Worm (Caenorhabditis elegans) whole organism, L1 larva: Measurements from ENCODE around the gene syf-3.
A peak's percentile ranks its signal among the peaks of the same experiment; 100 is the strongest.

Experiments
- F16B12.6 ChIP-seq: fragments of 150-350 bp; optimal IDR thresholded peaks from 2 replicates; lab custom pipeline; 2014; ENCODE audit warnings: missing biosample characterization, missing genetic modification characterization
- blmp-1 ChIP-seq: fragments of 150-350 bp; optimal IDR thresholded peaks from 2 replicates; lab custom pipeline; 2014; ENCODE audit warnings: missing biosample characterization, missing genetic modification characterization
- ceh-8 ChIP-seq: fragments of 200-800 bp; sonication (Bioruptor generic); optimal IDR thresholded peaks from 2 replicates; lab custom pipeline; 2018; ENCODE audit warnings: mild to moderate bottlenecking, missing genetic modification characterization, moderate library complexity, missing compliant biosample characterization
- ceh-88 ChIP-seq: fragments of 200-800 bp; sonication (Bioruptor generic); IDR thresholded peaks from 2 replicates; pipeline ENCODE4 v1.3.6; 2022; ENCODE audit warnings: missing genetic modification characterization, missing compliant biosample characterization
- ceh-90 ChIP-seq: sonication (generic microtip); optimal IDR thresholded peaks from 2 replicates; lab custom pipeline; 2016; ENCODE audit warnings: missing genetic modification characterization, missing compliant biosample characterization
- ces-1 ChIP-seq: fragments of 150-350 bp; optimal IDR thresholded peaks from 2 replicates; lab custom pipeline; 2014; ENCODE audit warnings: missing biosample characterization, missing genetic modification reagents, missing genetic modification characterization
- efl-3 ChIP-seq: fragments of 200-800 bp; sonication (Bioruptor generic); optimal IDR thresholded peaks from 2 replicates; lab custom pipeline; 2018; ENCODE audit warnings: mild to moderate bottlenecking, missing genetic modification characterization, missing compliant biosample characterization
- egl-27 ChIP-seq, 2 experiments: fragments of 150-350 bp in 1 of 2; sonication (generic microtip); optimal IDR thresholded peaks; 3 replicates each; lab custom pipeline; 2017 to 2018; ENCODE audit warnings: missing biosample characterization in 2 of 2, missing genetic modification characterization in 2 of 2, missing genetic modification reagents in 2 of 2
- elt-2 ChIP-seq: sonication (generic microtip); optimal IDR thresholded peaks from 2 replicates; lab custom pipeline; 2016; ENCODE audit warnings: missing genetic modification characterization, mild to moderate bottlenecking, inconsistent platforms, missing compliant biosample characterization, missing genetic modification reagents
- elt-3 ChIP-seq, 6 experiments: fragments of 150-350 bp in 1 of 6; sonication (generic microtip); optimal IDR thresholded peaks; 2 replicates each; lab custom pipeline; 2017 to 2018; ENCODE audit warnings: missing biosample characterization in 6 of 6, missing genetic modification characterization in 6 of 6, inconsistent platforms in 1 of 6
- hlh-4 ChIP-seq: sonication (generic microtip); optimal IDR thresholded peaks from 2 replicates; lab custom pipeline; 2016; ENCODE audit warnings: mild to moderate bottlenecking, missing genetic modification characterization, missing compliant biosample characterization
- hpl-2 ChIP-seq: fragments of 150-350 bp; optimal IDR thresholded peaks from 2 replicates; lab custom pipeline; 2014; ENCODE audit warnings: missing biosample characterization, missing genetic modification reagents, missing genetic modification characterization
- irx-1 ChIP-seq: sonication (generic microtip); optimal IDR thresholded peaks from 2 replicates; lab custom pipeline; 2016; ENCODE audit warnings: missing genetic modification characterization, missing compliant biosample characterization
- lin-14 ChIP-seq: fragments of 200-800 bp; sonication (Bioruptor generic); optimal IDR thresholded peaks from 2 replicates; lab custom pipeline; 2018; ENCODE audit warnings: mild to moderate bottlenecking, missing genetic modification characterization, moderate library complexity, missing compliant biosample characterization
- lin-15B ChIP-seq: fragments of 150-350 bp; sonication (generic microtip); optimal IDR thresholded peaks from 3 replicates; lab custom pipeline; 2014; ENCODE audit warnings: missing biosample characterization, missing genetic modification characterization
- lin-39 ChIP-seq: fragments of 150-350 bp; optimal IDR thresholded peaks from 2 replicates; lab custom pipeline; 2014; ENCODE audit warnings: missing biosample characterization, missing genetic modification reagents, missing genetic modification characterization
- lsy-2 ChIP-seq, 2 experiments: fragments of 150-350 bp; optimal IDR thresholded peaks; 2 replicates each; lab custom pipeline; 2014; ENCODE audit warnings: missing biosample characterization in 2 of 2, missing genetic modification characterization in 2 of 2
- mep-1 ChIP-seq: fragments of 150-350 bp; optimal IDR thresholded peaks from 2 replicates; lab custom pipeline; 2014; ENCODE audit warnings: missing biosample characterization, missing genetic modification characterization
- nhr-11 ChIP-seq: fragments of 150-350 bp; optimal IDR thresholded peaks from 2 replicates; lab custom pipeline; 2014; ENCODE audit warnings: missing biosample characterization, missing genetic modification characterization
- nhr-19 ChIP-seq: fragments of 200-800 bp; sonication (Bioruptor generic); conservative IDR thresholded peaks from 2 replicates; pipeline ENCODE4 v1.3.6; 2022; ENCODE audit warnings: missing genetic modification characterization, missing compliant biosample characterization
- nhr-20 ChIP-seq: sonication (generic microtip); optimal IDR thresholded peaks from 2 replicates; lab custom pipeline; 2016; ENCODE audit warnings: mild to moderate bottlenecking, missing genetic modification characterization, missing compliant biosample characterization
- nhr-237 ChIP-seq: fragments of 150-350 bp; optimal IDR thresholded peaks from 2 replicates; lab custom pipeline; 2014; ENCODE audit warnings: missing biosample characterization, missing genetic modification characterization
- nhr-71 ChIP-seq: sonication (generic microtip); optimal IDR thresholded peaks from 2 replicates; lab custom pipeline; 2016; ENCODE audit warnings: mild to moderate bottlenecking, missing genetic modification characterization, moderate library complexity, missing compliant biosample characterization
- nhr-77 ChIP-seq: fragments of 150-350 bp; optimal IDR thresholded peaks from 2 replicates; lab custom pipeline; 2014; ENCODE audit warnings: missing biosample characterization, missing genetic modification characterization
- nhr-84 ChIP-seq: sonication (generic microtip); optimal IDR thresholded peaks from 2 replicates; lab custom pipeline; 2017; ENCODE audit warnings: missing biosample characterization, missing genetic modification characterization
- pag-3 ChIP-seq: sonication (generic microtip); optimal IDR thresholded peaks from 2 replicates; lab custom pipeline; 2017; ENCODE audit warnings: missing genetic modification characterization, mild to moderate bottlenecking, missing compliant biosample characterization, antibody characterized with exemption, borderline replicate concordance; ENCODE audit not compliant: insufficient read depth
- pax-3 ChIP-seq: fragments of 200-800 bp; sonication (Bioruptor generic); optimal IDR thresholded peaks from 2 replicates; lab custom pipeline; 2018; ENCODE audit warnings: mild to moderate bottlenecking, missing genetic modification characterization, moderate library complexity, missing compliant biosample characterization
- rnt-1 ChIP-seq: sonication (generic microtip); optimal IDR thresholded peaks from 2 replicates; lab custom pipeline; 2016; ENCODE audit warnings: mild to moderate bottlenecking, missing genetic modification characterization, moderate library complexity, missing compliant biosample characterization
- sup-37 ChIP-seq: fragments of 200-800 bp; sonication (Bioruptor generic); optimal IDR thresholded peaks from 2 replicates; lab custom pipeline; 2018; ENCODE audit warnings: mild to moderate bottlenecking, missing genetic modification characterization, missing compliant biosample characterization
- unc-130 ChIP-seq: fragments of 150-350 bp; optimal IDR thresholded peaks from 2 replicates; lab custom pipeline; 2017; ENCODE audit warnings: missing biosample characterization, missing genetic modification characterization, inconsistent platforms
- unc-30 ChIP-seq: sonication (generic microtip); optimal IDR thresholded peaks from 2 replicates; lab custom pipeline; 2017; ENCODE audit warnings: missing biosample characterization, missing genetic modification characterization
- xbp-1 ChIP-seq: sonication (generic microtip); optimal IDR thresholded peaks from 2 replicates; lab custom pipeline; 2016; ENCODE audit warnings: missing genetic modification characterization, missing compliant biosample characterization
- zag-1 ChIP-seq: fragments of 150-350 bp; optimal IDR thresholded peaks from 2 replicates; lab custom pipeline; 2014; ENCODE audit warnings: missing biosample characterization, missing genetic modification characterization
- ztf-11 ChIP-seq, 2 experiments: sonication (generic microtip); optimal IDR thresholded peaks; 2 replicates each; lab custom pipeline; 2016 to 2017; ENCODE audit warnings: missing genetic modification characterization in 2 of 2, missing biosample characterization in 1 of 2, missing compliant biosample characterization in 1 of 2
- ztf-4 ChIP-seq: fragments of 150-350 bp; optimal IDR thresholded peaks from 2 replicates; lab custom pipeline; 2014; ENCODE audit warnings: missing biosample characterization, missing genetic modification characterization

The syf-3 gene

ce11 chrV:5891204-5891603 lies 48.6 kb upstream of the syf-3 start:
- TF ChIP-seq hpl-2 (GFP tag; lab: Kevin White, UChicago) (no peak), rnt-1 (tag; lab: Kevin White, UChicago) (peak; percentile 6), lin-14 (GFP tag; lab: Kevin White, UChicago) (peak; percentile 67)

ce11 chrV:5893015-5893414 lies 46.8 kb upstream of the syf-3 start, which contains the start of gene C04E6.7:
Gene C04E6.7, plus strand, starts transcription at chrV:5893315.
- no peak for TF ChIP-seq nhr-77 (tag; lab: Kevin White, UChicago)
- TF ChIP-seq nhr-11: no peak
- TF ChIP-seq hlh-4 (tag; lab: Kevin White, UChicago): no peak
- TF ChIP-seq ztf-11 (tag; optimal IDR thresholded peaks at IDR 0.05; lab: Kevin White, UChicago): no peak
- TF ChIP-seq xbp-1: no peak
- no peak for TF ChIP-seq egl-27 (tag; optimal IDR thresholded peaks at IDR 0.05; lab: Kevin White, UChicago)
- TF ChIP-seq unc-130 (tag; lab: Kevin White, UChicago): no peak

- TF ChIP-seq nhr-84 (tag; lab: Kevin White, UChicago): no peak
- TF ChIP-seq lsy-2 (tag; optimal IDR thresholded peaks at IDR 0.05; lab: Kevin White, UChicago): no peak
- TF ChIP-seq pag-3: no peak
- no peak for TF ChIP-seq pax-3
- TF ChIP-seq ztf-11 (tag; optimal IDR thresholded peaks at IDR 0.05; lab: Kevin White, UChicago): no peak
- no peak for TF ChIP-seq nhr-237 (tag; lab: Kevin White, UChicago)
- no peak for TF ChIP-seq ces-1 (GFP tag; lab: Kevin White, UChicago)
- no peak for TF ChIP-seq nhr-71 (tag; lab: Kevin White, UChicago)
- TF ChIP-seq efl-3 (GFP tag; lab: Kevin White, UChicago): no peak
- TF ChIP-seq elt-2 (tag; lab: Kevin White, UChicago): no peak
- no peak for TF ChIP-seq irx-1 (tag; lab: Kevin White, UChicago)
- no peak for TF ChIP-seq ceh-90 (tag; lab: Kevin White, UChicago)
- TF ChIP-seq elt-3 (tag; optimal IDR thresholded peaks at IDR 0.05; lab: Kevin White, UChicago): no peak
- no peak for TF ChIP-seq unc-130 (tag; lab: Kevin White, UChicago)
- no peak for TF ChIP-seq hpl-2 (GFP tag; lab: Kevin White, UChicago)
Observed at ce11 chrV:5895021-5895420, 44.8 kb upstream of the syf-3 start, which contains the start of gene grd-9. Gene grd-9, plus strand, starts transcription at chrV:5895321.

- TF ChIP-seq sup-37 (GFP tag; lab: Kevin White, UChicago) (no peak), zag-1 (no peak), mep-1 (tag; lab: Kevin White, UChicago) (no peak), nhr-19 (GFP tag; lab: Robert Waterston, UW) (no peak), lin-39 (tag; lab: Kevin White, UChicago) (no peak), F16B12.6 (tag; lab: Kevin White, UChicago) (no peak), blmp-1 (no peak), hpl-2 (GFP tag; lab: Kevin White, UChicago) (no peak), nhr-11 (no peak), hlh-4 (tag; lab: Kevin White, UChicago) (no peak), ceh-8 (no peak), lin-15B (tag; lab: Kevin White, UChicago) (no peak), ztf-11 (tag; optimal IDR thresholded peaks at IDR 0.05; lab: Kevin White, UChicago) (no peak), ceh-88 (GFP tag; lab: Robert Waterston, UW) (no peak), ztf-4 (tag; lab: Kevin White, UChicago) (no peak), unc-30 (tag; lab: Kevin White, UChicago) (no peak), xbp-1 (no peak), nhr-20 (tag; lab: Kevin White, UChicago) (no peak)
Observed at ce11 chrV:5899940-5900339, 39.9 kb upstream of the syf-3 start, which contains the start of gene srd-16. Gene srd-16, minus strand, starts transcription at chrV:5900040.
